Fruit fly (Drosophila melanogaster): ENCODE results near the gene CG34278.

dm6 chr3R:17078961-17079858 is 41.1 kb upstream of the CG34278 start:
- no peak for TF ChIP-seq CTCF (optimal IDR thresholded peaks at IDR 0.05)
- TF ChIP-seq CG8478 (optimal IDR thresholded peaks at IDR 0.05) = no peak

All from S2 (cell line).